Fruit fly (Drosophila melanogaster): Measurements from ENCODE around the gene CG13807.

CG13807 gene

DNA sequence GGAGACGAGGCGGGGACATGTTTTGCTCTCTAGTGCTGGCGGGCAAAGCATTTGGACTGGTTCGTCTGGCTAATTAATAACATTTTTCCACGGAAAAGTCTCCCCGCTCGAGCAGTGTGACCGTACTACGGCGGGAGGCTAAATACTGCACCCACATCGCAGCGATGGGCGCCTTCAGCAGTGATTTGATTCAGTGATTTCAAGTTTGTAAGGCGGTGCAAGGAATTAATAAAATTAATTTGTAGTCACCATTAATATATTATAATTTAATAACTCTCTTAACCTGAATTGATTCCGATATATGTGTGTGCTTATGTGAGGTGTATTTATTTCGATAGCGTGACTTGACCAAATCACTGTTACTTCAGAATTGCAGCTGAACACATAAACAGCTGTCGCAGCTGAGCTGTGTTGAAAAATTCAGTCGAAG, at the start of gene CG13807, which contains the start of gene oxt (continued):
- TF ChIP-seq CG11696 (GFP tag; IDR thresholded peaks at IDR 0.05) (peak; percentile 59), NfI (GFP tag; optimal IDR thresholded peaks at IDR 0.05) (peak; percentile 92), caup (GFP tag; optimal IDR thresholded peaks at IDR 0.05; ENCODE audit: severe bottlenecking) (peak; percentile 85), CG10267 (tag; optimal IDR thresholded peaks at IDR 0.05) (peak; percentile 90), CG12104 (GFP tag; optimal IDR thresholded peaks at IDR 0.05) (peak; percentile 80), ham (GFP tag; IDR thresholded peaks at IDR 0.05) (peak; percentile 53; the same call in 1 of the 2 replicates), Gsc (GFP tag; IDR thresholded peaks at IDR 0.05) (peak; percentile 45), CG3726 (GFP tag; IDR thresholded peaks at IDR 0.05) (peak; percentile 85; the same call in 2 of the 3 replicates), CG4328 (GFP tag; optimal IDR thresholded peaks at IDR 0.05) (peak; percentile 76), Dbx (GFP tag; IDR thresholded peaks at IDR 0.05) (peak; percentile 82), Optix (GFP tag; IDR thresholded peaks at IDR 0.05) (peak; percentile 75), CG3407 (GFP tag; optimal IDR thresholded peaks at IDR 0.05) (peak; percentile 71), bab2 (GFP tag; optimal IDR thresholded peaks at IDR 0.05) (peak; percentile 68), CG1647 (GFP tag; optimal IDR thresholded peaks at IDR 0.05) (peak; percentile 67), CG13424 (tag; optimal IDR thresholded peaks at IDR 0.05) (peak; percentile 93), CG1602 (GFP tag; optimal IDR thresholded peaks at IDR 0.05) (peak; percentile 83), zfh2 (GFP tag; optimal IDR thresholded peaks at IDR 0.05) (peak; percentile 76), H15 (GFP tag; IDR thresholded peaks at IDR 0.05) (peak; percentile 87), Meics (GFP tag; optimal IDR thresholded peaks at IDR 0.05) (peak; percentile 85), CG9817 (tag; optimal IDR thresholded peaks at IDR 0.05) (peak; percentile 90), B-H1 (GFP tag; IDR thresholded peaks at IDR 0.05) (peak; percentile 89), CG15011 (GFP tag; optimal IDR thresholded peaks at IDR 0.05) (no peak), Bteb2 (GFP tag; optimal IDR thresholded peaks at IDR 0.05) (peak; percentile 45), CG2875 (GFP tag; optimal IDR thresholded peaks at IDR 0.05) (peak; percentile 78), CG34422 (GFP tag; IDR thresholded peaks at IDR 0.05) (peak; percentile 90), nmo (GFP tag; optimal IDR thresholded peaks at IDR 0.05) (peak; percentile 95), Hmr (GFP tag; optimal IDR thresholded peaks at IDR 0.05) (peak; percentile 89), Hr3 (GFP tag; optimal IDR thresholded peaks at IDR 0.05) (peak; percentile 86), CG4424 (GFP tag; optimal IDR thresholded peaks at IDR 0.05) (peak; percentile 89), mld (GFP tag; IDR thresholded peaks at IDR 0.05; ENCODE audit: partially characterized antibody) (no peak), prd (optimal IDR thresholded peaks at IDR 0.05) (no peak), prd (GFP tag; IDR thresholded peaks at IDR 0.05) (peak; percentile 94), CG17186 (GFP tag; optimal IDR thresholded peaks at IDR 0.05) (peak; percentile 71), ind (GFP tag; optimal IDR thresholded peaks at IDR 0.05) (peak; percentile 87), fd64A (GFP tag; optimal IDR thresholded peaks at IDR 0.05) (peak; percentile 66), abd-A (tag; optimal IDR thresholded peaks at IDR 0.05) (no peak), disco-r (GFP tag; optimal IDR thresholded peaks at IDR 0.05) (no peak), her (GFP tag; optimal IDR thresholded peaks at IDR 0.05) (no peak), Aef1 (GFP tag; IDR thresholded peaks at IDR 0.05) (peak; percentile 87), CG13775 (GFP tag; optimal IDR thresholded peaks at IDR 0.05) (peak; percentile 91), Max (GFP tag; optimal IDR thresholded peaks at IDR 0.05) (peak; percentile 88), tna (GFP tag; IDR thresholded peaks at IDR 0.05; ENCODE audit: partially characterized antibody) (no peak), tio (GFP tag; optimal IDR thresholded peaks at IDR 0.05) (no peak), chn (GFP tag; optimal IDR thresholded peaks at IDR 0.05) (peak; percentile 62), CG30431 (GFP tag; optimal IDR thresholded peaks at IDR 0.05) (peak; percentile 79), psq (GFP tag; optimal IDR thresholded peaks at IDR 0.05) (peak; percentile 50), Sry-δ (GFP tag; optimal IDR thresholded peaks at IDR 0.05) (peak; percentile 46), fd96Cb (tag; optimal IDR thresholded peaks at IDR 0.05) (peak; percentile 76), GATAe (GFP tag; conservative IDR thresholded peaks at IDR 0.05) (no peak; the same call in 1 of the 2 replicates), HmgD (GFP tag; optimal IDR thresholded peaks at IDR 0.05) (no peak), nerfin-1 (tag; optimal IDR thresholded peaks at IDR 0.05) (peak; percentile 91)

Measured in whole organism, embryonic.